Worm (Caenorhabditis elegans) whole organism, L4 larva: ENCODE data around the gene sqt-2.

Experiments
- F26F4.8 ChIP-seq: fragments of 200-800 bp; sonication (Bioruptor generic); conservative IDR thresholded peaks from 2 replicates; pipeline ENCODE4 v1.3.6; 2022; ENCODE audit warnings: missing genetic modification characterization, missing compliant biosample characterization
- F49E8.2 ChIP-seq: sonication (generic microtip); optimal IDR thresholded peaks from 2 replicates; lab custom pipeline; 2016; ENCODE audit warnings: missing compliant biosample characterization, mild to moderate bottlenecking, missing genetic modification characterization, borderline replicate concordance
- T20F7.1 ChIP-seq: fragments of 200-800 bp; sonication (Bioruptor generic); optimal IDR thresholded peaks from 2 replicates; lab custom pipeline; 2018; ENCODE audit warnings: mild to moderate bottlenecking, missing genetic modification characterization, missing compliant biosample characterization
- Y75B8A.6 ChIP-seq: fragments of 200-800 bp; sonication (Bioruptor generic); IDR thresholded peaks from 2 replicates; pipeline ENCODE4 v1.3.6; 2022; ENCODE audit warnings: missing genetic modification reagents, missing genetic modification characterization, missing compliant biosample characterization
- ZK546.5 ChIP-seq, 2 experiments: sonication (generic microtip); optimal IDR thresholded peaks; 2 replicates each; lab custom pipeline; 2017; ENCODE audit warnings: missing biosample characterization in 2 of 2, missing genetic modification characterization in 2 of 2
- ama-1 ChIP-seq: fragments of 150-350 bp; optimal IDR thresholded peaks from 2 replicates; lab custom pipeline; 2014; ENCODE audit warnings: inconsistent platforms, mixed read lengths
- ceh-28 ChIP-seq: fragments of 150-350 bp; optimal IDR thresholded peaks from 2 replicates; lab custom pipeline; 2014; ENCODE audit warnings: missing biosample characterization, missing genetic modification reagents, missing genetic modification characterization
- ctbp-1 ChIP-seq: fragments of 200-800 bp; sonication (Bioruptor generic); IDR thresholded peaks from 2 replicates; pipeline ENCODE4 v1.3.6; 2022; ENCODE audit warnings: missing genetic modification reagents, missing genetic modification characterization, missing compliant biosample characterization
- dmd-6 ChIP-seq: fragments of 200-800 bp; sonication (Bioruptor generic); IDR thresholded peaks from 2 replicates; pipeline ENCODE4 v1.3.6; 2022; ENCODE audit warnings: missing genetic modification reagents, missing genetic modification characterization, missing compliant biosample characterization
- dve-1 ChIP-seq: sonication (generic microtip); optimal IDR thresholded peaks from 2 replicates; lab custom pipeline; 2017; ENCODE audit warnings: antibody characterized with exemption, mild to moderate bottlenecking, missing genetic modification characterization, missing compliant biosample characterization; ENCODE audit not compliant: insufficient read depth
- hlh-11 ChIP-seq: fragments of 200-800 bp; sonication (Bioruptor generic); optimal IDR thresholded peaks from 2 replicates; lab custom pipeline; 2018; ENCODE audit warnings: mild to moderate bottlenecking, missing genetic modification characterization, missing compliant biosample characterization
- hlh-30 ChIP-seq: sonication (generic microtip); optimal IDR thresholded peaks from 2 replicates; lab custom pipeline; 2017; ENCODE audit warnings: antibody characterized with exemption, mild to moderate bottlenecking, missing genetic modification characterization, missing compliant biosample characterization; ENCODE audit not compliant: insufficient read depth
- hmg-1.1 ChIP-seq: fragments of 200-800 bp; sonication (Bioruptor generic); IDR thresholded peaks from 2 replicates; pipeline ENCODE4 v1.3.6; 2022; ENCODE audit warnings: missing genetic modification reagents, missing genetic modification characterization, missing compliant biosample characterization
- lim-7 ChIP-seq: fragments of 200-800 bp; sonication (Bioruptor generic); IDR thresholded peaks from 2 replicates; pipeline ENCODE4 v1.3.6; 2022; ENCODE audit warnings: missing genetic modification characterization, missing compliant biosample characterization
- lin-13 ChIP-seq: fragments of 150-350 bp; optimal IDR thresholded peaks from 2 replicates; lab custom pipeline; 2014; ENCODE audit warnings: missing biosample characterization, missing genetic modification reagents, missing genetic modification characterization
- lin-38 ChIP-seq: fragments of 200-800 bp; sonication (Bioruptor generic); IDR thresholded peaks from 2 replicates; pipeline ENCODE4 v1.3.6; 2022; ENCODE audit warnings: missing genetic modification reagents, missing genetic modification characterization, missing compliant biosample characterization
- madf-5 ChIP-seq, 2 experiments: fragments of 200-800 bp; sonication (Bioruptor generic); IDR thresholded peaks; 2 replicates each; pipeline ENCODE4 v1.3.6; 2022; ENCODE audit warnings: missing compliant biosample characterization in 2 of 2, missing genetic modification characterization in 2 of 2
- mdt-29 ChIP-seq: fragments of 200-800 bp; sonication (Bioruptor generic); IDR thresholded peaks from 2 replicates; pipeline ENCODE4 v1.3.6; 2022; ENCODE audit warnings: missing genetic modification reagents, missing genetic modification characterization, missing compliant biosample characterization
- mep-1 ChIP-seq: fragments of 150-350 bp; sonication (generic microtip); optimal IDR thresholded peaks from 3 replicates; lab custom pipeline; 2014; ENCODE audit warnings: missing biosample characterization, missing genetic modification characterization
- mes-2 ChIP-seq: sonication (generic microtip); optimal IDR thresholded peaks from 2 replicates; lab custom pipeline; 2016; ENCODE audit warnings: missing genotype, mild to moderate bottlenecking, missing genetic modification characterization, missing compliant biosample characterization; ENCODE audit not compliant: poor library complexity, severe bottlenecking
- nhr-25 ChIP-seq: sonication (generic microtip); optimal IDR thresholded peaks from 2 replicates; lab custom pipeline; 2017; ENCODE audit warnings: missing genetic modification characterization, mild to moderate bottlenecking, missing compliant biosample characterization, antibody characterized with exemption, moderate library complexity, borderline replicate concordance; ENCODE audit not compliant: insufficient read depth
- nhr-28 ChIP-seq: fragments of 150-350 bp; optimal IDR thresholded peaks from 2 replicates; lab custom pipeline; 2014; ENCODE audit warnings: missing biosample characterization, missing genetic modification characterization
- nhr-76 ChIP-seq: fragments of 150-350 bp; optimal IDR thresholded peaks from 2 replicates; lab custom pipeline; 2014; ENCODE audit warnings: missing biosample characterization, missing genetic modification characterization
- nhr-77 ChIP-seq: fragments of 150-350 bp; optimal IDR thresholded peaks from 2 replicates; lab custom pipeline; 2014; ENCODE audit warnings: missing biosample characterization, missing genetic modification characterization
- pqm-1 ChIP-seq: sonication (generic microtip); optimal IDR thresholded peaks from 2 replicates; lab custom pipeline; 2017; ENCODE audit warnings: missing biosample characterization, missing genetic modification characterization
- spr-3 ChIP-seq: fragments of 200-800 bp; sonication (Bioruptor generic); optimal IDR thresholded peaks from 2 replicates; lab custom pipeline; 2018; ENCODE audit warnings: mild to moderate bottlenecking, missing genetic modification characterization, missing compliant biosample characterization
- tra-1 ChIP-seq: fragments of 200-800 bp; sonication (Bioruptor generic); IDR thresholded peaks from 2 replicates; pipeline ENCODE4 v1.3.6; 2022; ENCODE audit warnings: missing genetic modification reagents, missing genetic modification characterization, missing compliant biosample characterization
- unc-130 ChIP-seq: sonication (generic microtip); optimal IDR thresholded peaks from 2 replicates; lab custom pipeline; 2016; ENCODE audit warnings: missing genetic modification reagents, missing genetic modification characterization, missing compliant biosample characterization

Gene sqt-2

DNA sequence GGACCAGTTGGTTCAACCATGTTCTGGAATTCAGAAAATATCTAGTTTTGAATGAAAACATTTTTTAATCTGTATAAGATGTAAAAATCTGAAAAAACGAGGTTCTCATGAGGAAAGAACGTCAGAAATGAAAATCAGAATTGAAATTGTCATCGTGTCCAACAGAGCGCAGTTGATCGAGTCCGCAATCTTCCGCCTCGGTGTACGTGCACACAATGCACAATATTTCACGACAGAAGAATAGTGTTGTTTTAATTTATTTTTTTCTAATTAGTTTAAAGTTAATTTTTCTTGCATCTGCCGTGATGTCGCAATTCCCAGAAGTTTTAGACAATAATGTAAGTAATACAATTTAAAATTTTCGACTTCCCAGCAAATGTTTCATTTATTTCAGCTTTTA, 20.5 kb downstream of the sqt-2 start, which contains the start of gene nfyc-1 (continued):
- TF ChIP-seq spr-3 (GFP tag; lab: Kevin White, UChicago) (no peak), lim-7 (no peak)

DNA sequence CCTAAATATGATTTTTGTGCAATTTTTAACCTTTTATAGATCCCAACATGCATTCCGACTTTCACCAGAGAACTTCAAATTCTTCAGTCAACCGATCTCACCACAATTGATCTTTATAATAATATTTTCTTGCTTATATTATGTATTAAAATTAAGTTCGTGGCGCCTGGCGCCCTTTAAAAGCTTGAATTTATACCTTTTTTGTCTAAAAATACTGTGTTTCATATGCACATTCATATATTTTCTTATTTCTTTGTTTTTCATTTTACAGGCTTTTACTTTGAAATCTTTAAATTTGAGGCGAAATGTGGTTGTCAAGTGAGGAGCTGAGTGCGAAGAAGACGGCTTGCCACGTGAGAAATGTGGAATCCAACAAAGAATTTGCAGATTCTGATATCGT, 21.6 kb downstream of the sqt-2 start, which contains the start of gene rpoa-49:
Gene rpoa-49, plus strand, starts transcription at position 301 of the 400 bp plus-strand sequence.
- no peak for TF ChIP-seq F49E8.2
- TF ChIP-seq ama-1, result peak; percentile 4

DNA sequence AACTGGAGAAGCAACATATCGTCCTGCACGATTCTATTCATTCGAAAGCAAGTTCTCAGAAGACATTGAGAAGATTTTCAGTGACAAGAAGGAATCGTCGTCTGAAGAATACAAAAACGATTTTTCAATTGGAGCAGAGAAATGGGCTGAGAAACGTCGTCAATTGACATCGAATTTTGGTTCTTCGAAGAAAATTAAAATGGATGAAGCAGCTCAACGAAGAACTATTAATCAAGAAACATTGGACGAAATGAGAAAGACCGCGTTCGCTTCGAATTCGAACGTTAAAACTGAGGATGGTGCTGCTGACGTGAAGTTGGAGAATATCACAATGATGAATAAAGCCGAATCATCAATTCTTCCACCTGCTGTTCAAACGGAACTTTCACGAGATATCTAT, 23.0 kb downstream of the sqt-2 start, which contains the start of gene rpt-4:
Gene rpt-4, minus strand, starts transcription at position 101 of the 400 bp plus-strand sequence.
- TF ChIP-seq lin-13 (GFP tag; lab: Kevin White, UChicago) (no peak), nhr-25 (tag; lab: Kevin White, UChicago) (no peak), mdt-29 (no peak), hmg-1.1 (GFP tag; lab: Robert Waterston, UW) (no peak), lin-38 (GFP tag; lab: Robert Waterston, UW) (no peak), tra-1 (GFP tag; lab: Robert Waterston, UW) (no peak), ctbp-1 (GFP tag; lab: Robert Waterston, UW) (no peak)

DNA sequence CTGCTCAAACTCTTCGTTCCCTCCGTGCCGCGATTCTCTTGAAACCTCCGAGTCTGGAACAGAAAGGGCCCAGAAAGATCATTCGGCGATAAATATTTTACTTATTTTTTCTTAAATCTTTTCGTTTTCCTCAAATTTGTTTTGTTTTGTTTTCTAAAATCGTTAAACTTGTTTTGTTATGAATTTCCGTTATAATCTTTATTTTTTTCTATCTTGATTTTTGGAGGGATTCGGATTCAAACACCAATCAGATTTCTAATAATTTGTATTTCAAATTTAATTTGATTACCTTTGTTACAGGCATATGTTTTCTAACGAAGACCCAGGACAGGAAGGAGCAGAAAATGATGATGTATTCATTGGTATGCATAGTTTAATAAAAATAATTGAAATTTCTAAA, 24.2 kb downstream of the sqt-2 start, which contains the start of gene C23H3.5:
Gene C23H3.5, plus strand, starts transcription at position 301 of the 400 bp plus-strand sequence.
- TF ChIP-seq Y75B8A.6, result no peak
- no peak for TF ChIP-seq F26F4.8
- no peak for TF ChIP-seq unc-130 (GFP tag; lab: Kevin White, UChicago)
- no peak for TF ChIP-seq hmg-1.1 (GFP tag; lab: Robert Waterston, UW)

DNA sequence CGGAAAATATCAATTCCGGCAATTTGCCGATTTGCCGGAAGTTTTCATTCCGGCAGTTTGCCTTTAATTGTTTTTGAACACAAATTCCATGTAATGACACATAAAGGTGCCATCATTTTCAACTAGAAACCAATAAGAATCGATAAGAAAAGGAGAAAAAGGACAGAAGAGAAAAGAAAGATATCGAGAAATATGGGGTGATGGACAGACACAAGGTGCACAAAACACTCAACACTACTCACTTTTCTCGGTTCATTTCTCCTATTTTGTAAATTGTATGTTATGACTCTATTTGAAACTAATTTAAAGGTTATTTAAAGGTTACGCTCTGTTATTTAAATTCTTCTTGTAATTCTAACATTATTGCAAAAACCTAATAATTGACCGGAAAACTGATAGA, 27.7 kb downstream of the sqt-2 start:
- TF ChIP-seq pqm-1 (tag; lab: Kevin White, UChicago) (peak; percentile 42), nhr-77 (peak; percentile 53), nhr-28 (peak; percentile 76), nhr-76 (no peak), spr-3 (GFP tag; lab: Kevin White, UChicago) (no peak), dve-1 (tag; lab: Kevin White, UChicago) (peak; percentile 45), T20F7.1 (GFP tag; lab: Kevin White, UChicago) (peak; percentile 6), mes-2 (tag; lab: Kevin White, UChicago) (peak; percentile 1), ZK546.5 (tag; optimal IDR thresholded peaks at IDR 0.05; lab: Kevin White, UChicago) (no peak), hlh-11 (tag; lab: Kevin White, UChicago) (peak; percentile 53), madf-5 (GFP tag; IDR thresholded peaks at IDR 0.05; lab: Robert Waterston, UW) (0 out of 4 replicates have a peak, but pooled peaks of 1 of the 2 experiments have one; percentile 46), dmd-6 (GFP tag; lab: Robert Waterston, UW) (peak; percentile 25; the same call in 1 of the 2 replicates)

DNA sequence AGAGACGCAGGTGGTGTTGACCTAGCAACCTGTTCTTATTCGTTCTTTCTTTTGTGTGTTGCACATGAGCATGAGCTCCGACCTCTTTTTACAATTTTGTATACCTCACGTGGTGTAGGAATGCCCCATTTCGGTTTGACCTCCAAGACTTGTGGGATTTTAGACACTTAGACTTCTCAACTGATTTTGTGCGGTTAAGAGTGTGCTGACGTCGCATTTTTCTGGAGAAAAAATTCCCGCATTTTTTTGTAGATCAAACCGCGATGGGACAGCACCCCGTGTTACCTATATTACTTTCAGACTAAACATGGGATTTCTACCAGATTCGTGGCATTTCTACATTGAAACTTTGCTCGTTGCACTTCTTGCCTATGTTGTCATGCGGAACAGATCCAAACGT, 28.2 kb downstream of the sqt-2 start, which contains the start of gene sptl-1:
Gene sptl-1, plus strand, starts transcription at position 301 of the 400 bp plus-strand sequence.
- TF ChIP-seq mep-1 (tag; lab: Kevin White, UChicago) (no peak), mes-2 (tag; lab: Kevin White, UChicago) (peak; percentile 7)

DNA sequence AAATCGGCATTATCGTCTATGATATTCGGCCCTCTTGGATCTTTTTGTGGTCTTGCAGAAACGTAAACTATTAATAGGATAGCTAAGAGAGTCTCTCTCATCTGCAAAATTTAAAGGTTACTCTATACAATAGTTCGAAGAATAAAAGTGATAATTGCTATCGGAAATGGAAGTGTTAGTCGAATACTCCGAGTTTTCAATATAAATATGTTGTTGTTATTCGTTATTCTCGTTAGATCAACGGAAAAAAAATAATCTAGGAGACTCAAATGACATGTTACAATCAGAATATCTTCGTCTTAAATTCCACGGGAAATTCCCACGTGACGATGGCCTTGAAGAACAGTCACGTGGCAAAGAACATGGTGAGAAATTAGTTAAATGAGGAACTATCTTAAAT, 32.1 kb downstream of the sqt-2 start, which contains the start of gene tre-5:
Gene tre-5, minus strand, starts transcription at position 101 of the 400 bp plus-strand sequence.
- TF ChIP-seq hlh-30 (tag; lab: Kevin White, UChicago) (peak; percentile 33), ceh-28 (tag; lab: Kevin White, UChicago) (no peak)
- TF ChIP-seq, all 104 proteins: peak for 1
